In genomic region chrIV:4406054-4406539, ce11 we compare ENCODE assay signal across 5 worm cellular contexts.
TF ChIP-seq lines count a peak whose summit lies in the region.

No protein-coding gene starts in this region.

TF ChIP-seq in whole organism, L1 larva, 84 proteins besides CTCF, POLR2A, EP300 and RAD21 (continues in another document):
- TF ChIP-seq nhr-85 (tag; lab: Kevin White, UChicago) (peak; percentile 91), ztf-11 (tag; optimal IDR thresholded peaks at IDR 0.05; lab: Kevin White, UChicago) (peak in 1 of 2 experiments; percentile 41), ceh-82 (tag; optimal IDR thresholded peaks at IDR 0.05; lab: Kevin White, UChicago) (peak; percentile 16 to 77 (median 61)), F16B12.6 (tag; optimal IDR thresholded peaks at IDR 0.05; lab: Kevin White, UChicago) (peak; percentile 44), rnt-1 (tag; optimal IDR thresholded peaks at IDR 0.05; lab: Kevin White, UChicago) (peak; percentile 60), isw-1 (GFP tag; IDR thresholded peaks at IDR 0.05; lab: Robert Waterston, UW) (peak; percentile 64), zag-1 (tag; optimal IDR thresholded peaks at IDR 0.05; lab: Kevin White, UChicago) (peak; percentile 1), ceh-8 (GFP tag; optimal IDR thresholded peaks at IDR 0.05; lab: Kevin White, UChicago) (no peak), pag-3 (tag; optimal IDR thresholded peaks at IDR 0.05; lab: Kevin White, UChicago; ENCODE audit: borderline replicate concordance, insufficient read depth) (no peak), unc-130 (tag; optimal IDR thresholded peaks at IDR 0.05; lab: Kevin White, UChicago) (peak; percentile 81), aly-2 (tag; optimal IDR thresholded peaks at IDR 0.05; lab: Kevin White, UChicago) (peak; percentile 37), ets-5 (GFP tag; IDR thresholded peaks at IDR 0.05; lab: Robert Waterston, UW) (no peak), ceh-63 (GFP tag; optimal IDR thresholded peaks at IDR 0.05; lab: Kevin White, UChicago) (no peak), ceh-88 (GFP tag; IDR thresholded peaks at IDR 0.05; lab: Robert Waterston, UW) (no peak), vab-15 (tag; optimal IDR thresholded peaks at IDR 0.05; lab: Kevin White, UChicago) (peak; percentile 63), lin-14 (GFP tag; optimal IDR thresholded peaks at IDR 0.05; lab: Kevin White, UChicago) (peak; percentile 92), swsn-7 (tag; optimal IDR thresholded peaks at IDR 0.05; lab: Kevin White, UChicago) (peak; percentile 76), dpl-1 (GFP tag; optimal IDR thresholded peaks at IDR 0.05; lab: Kevin White, UChicago) (peak; percentile 66 to 79 (median 69))

TF ChIP-seq in whole organism, L3 larva, 47 proteins besides CTCF, POLR2A, EP300 and RAD21 (continues in another document):
- TF ChIP-seq egl-5 (tag; optimal IDR thresholded peaks at IDR 0.05; lab: Kevin White, UChicago) (peak; percentile 38), ceh-82 (tag; optimal IDR thresholded peaks at IDR 0.05; lab: Kevin White, UChicago) (no peak), snpc-4 (tag; optimal IDR thresholded peaks at IDR 0.05; lab: Kevin White, UChicago) (peak; percentile 78), fos-1 (tag; optimal IDR thresholded peaks at IDR 0.05; lab: Kevin White, UChicago) (no peak), elt-2 (tag; optimal IDR thresholded peaks at IDR 0.05; lab: Kevin White, UChicago) (peak; percentile 78), skn-1 (tag; optimal IDR thresholded peaks at IDR 0.05; lab: Kevin White, UChicago) (peak; percentile 16), mml-1 (tag; optimal IDR thresholded peaks at IDR 0.05; lab: Kevin White, UChicago) (no peak), lin-15B (tag; optimal IDR thresholded peaks at IDR 0.05; lab: Kevin White, UChicago) (peak; percentile 75), pqm-1 (tag; optimal IDR thresholded peaks at IDR 0.05; lab: Kevin White, UChicago) (peak; percentile 68), lin-39 (tag; optimal IDR thresholded peaks at IDR 0.05; lab: Kevin White, UChicago) (peak; percentile 91), ama-1 (optimal IDR thresholded peaks at IDR 0.05; lab: Kevin White, UChicago) (peak; percentile 36), hmg-11 (tag; optimal IDR thresholded peaks at IDR 0.05; lab: Kevin White, UChicago) (peak; percentile 8), egl-27 (tag; optimal IDR thresholded peaks at IDR 0.05; lab: Kevin White, UChicago) (peak; percentile 40), unc-62 (GFP tag; optimal IDR thresholded peaks at IDR 0.05; lab: Kevin White, UChicago) (peak; percentile 30), nhr-25 (tag; optimal IDR thresholded peaks at IDR 0.05; lab: Kevin White, UChicago) (peak; percentile 34), nhr-11 (tag; optimal IDR thresholded peaks at IDR 0.05; lab: Kevin White, UChicago) (peak; percentile 47), pha-4 (tag; optimal IDR thresholded peaks at IDR 0.05; lab: Kevin White, UChicago) (peak; percentile 76), nhr-76 (tag; optimal IDR thresholded peaks at IDR 0.05; lab: Kevin White, UChicago) (no peak), nfya-1 (tag; optimal IDR thresholded peaks at IDR 0.05; lab: Kevin White, UChicago; ENCODE audit: insufficient read depth) (peak; percentile 75)

TF ChIP-seq in whole organism, early embryonic, 17 proteins besides CTCF, POLR2A, EP300 and RAD21:
- TF ChIP-seq ama-1 (optimal IDR thresholded peaks at IDR 0.05; lab: Kevin White, UChicago) (no peak), tbx-11 (GFP tag; IDR thresholded peaks at IDR 0.05; lab: Robert Waterston, UW) (0 out of 2 replicates have a peak, but pooled peaks have one; percentile 33), F13C5.2 (tag; optimal IDR thresholded peaks at IDR 0.05; lab: Kevin White, UChicago) (peak; percentile 71)
TF ChIP-seq in whole organism, early embryonic: peak in this region for 2.

TF ChIP-seq in whole organism, midembryonic, 9 proteins besides CTCF, POLR2A, EP300 and RAD21:
- TF ChIP-seq tab-1 (GFP tag; IDR thresholded peaks at IDR 0.05; lab: Robert Waterston, UW) (no peak), cog-1 (tag; optimal IDR thresholded peaks at IDR 0.05; lab: Kevin White, UChicago) (no peak), med-1 (GFP tag; optimal IDR thresholded peaks at IDR 0.05; lab: Kevin White, UChicago; ENCODE audit: insufficient read depth) (no peak), ztf-29 (GFP tag; IDR thresholded peaks at IDR 0.05; lab: Robert Waterston, UW) (no peak), flt-1 (GFP tag; IDR thresholded peaks at IDR 0.05; lab: Robert Waterston, UW) (peak; percentile 42; the same call in 1 of the 2 replicates), T22C8.4 (GFP tag; IDR thresholded peaks at IDR 0.05; lab: Robert Waterston, UW) (no peak)

TF ChIP-seq in whole organism, young adult, 124 proteins besides CTCF, POLR2A, EP300 and RAD21 (continues in another document):
- no peak for TF ChIP-seq rec-8 (tag; optimal IDR thresholded peaks at IDR 0.05; lab: Kevin White, UChicago)
- TF ChIP-seq aptf-3 (GFP tag; IDR thresholded peaks at IDR 0.05; lab: Robert Waterston, UW) = no peak
- no peak for TF ChIP-seq tbx-9 (tag; optimal IDR thresholded peaks at IDR 0.05; lab: Kevin White, UChicago; ENCODE audit: borderline replicate concordance)
- no peak for TF ChIP-seq athp-1 (tag; optimal IDR thresholded peaks at IDR 0.05; lab: Kevin White, UChicago)
- TF ChIP-seq nhr-27 (tag; optimal IDR thresholded peaks at IDR 0.05; lab: Kevin White, UChicago) = no peak
- no peak for TF ChIP-seq ceh-100 (GFP tag; IDR thresholded peaks at IDR 0.05; lab: Robert Waterston, UW)
- no peak for TF ChIP-seq B0261.1 (tag; optimal IDR thresholded peaks at IDR 0.05; lab: Kevin White, UChicago)
- no peak for TF ChIP-seq Y79H2A.3 (GFP tag; conservative IDR thresholded peaks at IDR 0.05; lab: Robert Waterston, UW)
- TF ChIP-seq tbp1 (GFP tag; optimal IDR thresholded peaks at IDR 0.05; lab: Kevin White, UChicago) = no peak
- peak; percentile 27 for TF ChIP-seq ztf-22 (GFP tag; optimal IDR thresholded peaks at IDR 0.05; lab: Kevin White, UChicago)
- TF ChIP-seq madf-3 (GFP tag; IDR thresholded peaks at IDR 0.05; lab: Robert Waterston, UW) = no peak
- TF ChIP-seq Y53G8AR.9 (GFP tag; conservative IDR thresholded peaks at IDR 0.05; lab: Robert Waterston, UW) = no peak; the same call in 1 of the 2 replicates
- no peak for TF ChIP-seq ztf-25 (GFP tag; IDR thresholded peaks at IDR 0.05; lab: Robert Waterston, UW)
- no peak for TF ChIP-seq lir-1 (GFP tag; conservative IDR thresholded peaks at IDR 0.05; lab: Robert Waterston, UW)
- TF ChIP-seq F33H1.4 (GFP tag; IDR thresholded peaks at IDR 0.05; lab: Robert Waterston, UW) = no peak; the same call in 1 of the 2 replicates
- TF ChIP-seq cebp-2 (GFP tag; IDR thresholded peaks at IDR 0.05; lab: Robert Waterston, UW) = no peak
- TF ChIP-seq xnd-1 (tag; optimal IDR thresholded peaks at IDR 0.05; lab: Kevin White, UChicago) = no peak
- peak; percentile 36; the same call in 1 of the 2 replicates for TF ChIP-seq rcor-1 (GFP tag; IDR thresholded peaks at IDR 0.05; lab: Robert Waterston, UW)
- no peak for TF ChIP-seq mxl-1 (tag; optimal IDR thresholded peaks at IDR 0.05; lab: Kevin White, UChicago)
- TF ChIP-seq ceh-79 (tag; optimal IDR thresholded peaks at IDR 0.05; lab: Kevin White, UChicago) = no peak
- TF ChIP-seq lsy-27 (tag; optimal IDR thresholded peaks at IDR 0.05; lab: Kevin White, UChicago; ENCODE audit: borderline replicate concordance, insufficient read depth) = no peak
- no peak for TF ChIP-seq pha-4 (tag; optimal IDR thresholded peaks at IDR 0.05; lab: Kevin White, UChicago)
- peak; percentile 29 for TF ChIP-seq lin-54 (GFP tag; optimal IDR thresholded peaks at IDR 0.05; lab: Kevin White, UChicago)
- TF ChIP-seq F37B4.10 (GFP tag; IDR thresholded peaks at IDR 0.05; lab: Robert Waterston, UW) = no peak
- no peak for TF ChIP-seq tlf-1 (GFP tag; optimal IDR thresholded peaks at IDR 0.05; lab: Kevin White, UChicago)
- TF ChIP-seq K11D2.4 (GFP tag; IDR thresholded peaks at IDR 0.05; lab: Robert Waterston, UW) = peak; percentile 33; the same call in 1 of the 2 replicates
- peak; percentile 32; the same call in 1 of the 2 replicates for TF ChIP-seq B0336.3 (GFP tag; IDR thresholded peaks at IDR 0.05; lab: Robert Waterston, UW)
- no peak for TF ChIP-seq snpc-4 (GFP tag; optimal IDR thresholded peaks at IDR 0.05; lab: Kevin White, UChicago)
- peak in 2 of 4 experiments; percentile 3 to 55 for TF ChIP-seq snpc-4 (tag; optimal IDR thresholded peaks at IDR 0.05; lab: Kevin White, UChicago)
- no peak for TF ChIP-seq nfyb-1 (GFP tag; IDR thresholded peaks at IDR 0.05; lab: Robert Waterston, UW)
- TF ChIP-seq let-607 (tag; optimal IDR thresholded peaks at IDR 0.05; lab: Kevin White, UChicago) = peak in 1 of 2 experiments; percentile 20
- TF ChIP-seq sptf-2 (GFP tag; optimal IDR thresholded peaks at IDR 0.05; lab: Kevin White, UChicago) = no peak
- TF ChIP-seq attf-3 (GFP tag; conservative IDR thresholded peaks at IDR 0.05; lab: Robert Waterston, UW) = no peak
- no peak for TF ChIP-seq D2030.7 (GFP tag; IDR thresholded peaks at IDR 0.05; lab: Robert Waterston, UW)
- peak; percentile 79 for TF ChIP-seq attf-5 (GFP tag; optimal IDR thresholded peaks at IDR 0.05; lab: Kevin White, UChicago)
- TF ChIP-seq unc-130 (GFP tag; optimal IDR thresholded peaks at IDR 0.05; lab: Kevin White, UChicago) = no peak
- TF ChIP-seq ceh-91 (GFP tag; IDR thresholded peaks at IDR 0.05; lab: Robert Waterston, UW) = no peak
- TF ChIP-seq aptf-2 (GFP tag; conservative IDR thresholded peaks at IDR 0.05; lab: Robert Waterston, UW) = no peak
- peak; percentile 23 for TF ChIP-seq ztf-18 (tag; optimal IDR thresholded peaks at IDR 0.05; lab: Kevin White, UChicago)
- no peak for TF ChIP-seq F57A8.1 (GFP tag; optimal IDR thresholded peaks at IDR 0.05; lab: Kevin White, UChicago)
- TF ChIP-seq mcd-1 (GFP tag; IDR thresholded peaks at IDR 0.05; lab: Robert Waterston, UW) = peak; percentile 87
- peak; percentile 62 for TF ChIP-seq K12H6.12 (tag; optimal IDR thresholded peaks at IDR 0.05; lab: Kevin White, UChicago)
- TF ChIP-seq madf-10 (tag; optimal IDR thresholded peaks at IDR 0.05; lab: Kevin White, UChicago) = peak; percentile 26
- no peak for TF ChIP-seq repo-1 (tag; optimal IDR thresholded peaks at IDR 0.05; lab: Kevin White, UChicago)
- TF ChIP-seq cebp-1 (GFP tag; IDR thresholded peaks at IDR 0.05; lab: Robert Waterston, UW) = peak; percentile 41
- peak; percentile 57 for TF ChIP-seq cebp-1 (tag; optimal IDR thresholded peaks at IDR 0.05; lab: Kevin White, UChicago)
- TF ChIP-seq nhr-120 (GFP tag; IDR thresholded peaks at IDR 0.05; lab: Robert Waterston, UW) = no peak
- TF ChIP-seq ceh-27 (GFP tag; optimal IDR thresholded peaks at IDR 0.05; lab: Kevin White, UChicago) = no peak
- TF ChIP-seq F23B12.7 (tag; optimal IDR thresholded peaks at IDR 0.05; lab: Kevin White, UChicago; ENCODE audit: insufficient read depth) = no peak
- no peak for TF ChIP-seq madf-6 (GFP tag; IDR thresholded peaks at IDR 0.05; lab: Robert Waterston, UW)
- TF ChIP-seq ccch-3 (GFP tag; optimal IDR thresholded peaks at IDR 0.05; lab: Kevin White, UChicago) = no peak

Comparison
In these comparisons a context has a peak if more than half of its experiments do, and no peak if none do; other contexts are left out.
1. Of the 8 proteins assayed by ChIP-seq in both whole organism, young adult and whole organism, L1 larva: peak only in whole organism, young adult: none; only in whole organism, L1 larva: ama-1, dpl-1, efl-1, nhr-90 and unc-130; in both: none; in neither: 1; mixed calls (peak in some experiments, not most) for 2.